Fruit fly (Drosophila melanogaster) Kc167 (cell line): ENCODE data around the gene beat-VI.

Experiments used
- Myc ChIP-seq: fragments of >200 bp; optimal IDR thresholded peaks from 2 replicates; lab custom pipeline; 2017; ENCODE audit warnings: missing external identifiers
- Sin3A ChIP-seq: fragments of >200 bp; optimal IDR thresholded peaks from 2 replicates; lab custom pipeline; 2018; ENCODE audit warnings: missing external identifiers
- h ChIP-seq: fragments of >200 bp; optimal IDR thresholded peaks from 3 replicates; lab custom pipeline; 2018; ENCODE audit warnings: missing external identifiers
- insv ChIP-seq: fragments of >200 bp; optimal IDR thresholded peaks from 3 replicates; lab custom pipeline; 2018; ENCODE audit warnings: missing external identifiers
- psq ChIP-seq: fragments of >200 bp; optimal IDR thresholded peaks from 2 replicates; lab custom pipeline; 2017; ENCODE audit warnings: missing external identifiers
- ttk ChIP-seq: sonication (Bioruptor generic); optimal IDR thresholded peaks from 2 replicates; lab custom pipeline; 2017; ENCODE audit warnings: missing external identifiers

- TF ChIP-seq h (lab: Kevin White, UChicago) (no peak), psq (lab: Kevin White, UChicago) (no peak), Sin3A (lab: Kevin White, UChicago) (no peak), Myc (lab: Kevin White, UChicago) (no peak), insv (no peak), ttk (no peak)
Measured at dm6 chr3R:28520401-28520800, 102.4 kb downstream of the beat-VI start, which contains the start of gene CG31051.
